Worm (Caenorhabditis elegans) whole organism, L4 larva: ENCODE measurements around the gene C35C5.9.

Experiments
- F26F4.8 ChIP-seq: fragments of 200-800 bp; sonication (Bioruptor generic); conservative IDR thresholded peaks from 2 replicates; pipeline ENCODE4 v1.3.6; 2022; ENCODE audit warnings: missing genetic modification characterization, missing compliant biosample characterization
- Y105C5A.15 ChIP-seq: fragments of 200-800 bp; sonication (Bioruptor generic); IDR thresholded peaks from 2 replicates; pipeline ENCODE4 v1.3.6; 2022; ENCODE audit warnings: missing genetic modification characterization, missing compliant biosample characterization
- Y5F2A.4 ChIP-seq: fragments of 200-800 bp; sonication (Bioruptor generic); optimal IDR thresholded peaks from 2 replicates; lab custom pipeline; 2018; ENCODE audit warnings: mild to moderate bottlenecking, missing genetic modification characterization, missing compliant biosample characterization
- Y75B8A.6 ChIP-seq: fragments of 200-800 bp; sonication (Bioruptor generic); IDR thresholded peaks from 2 replicates; pipeline ENCODE4 v1.3.6; 2022; ENCODE audit warnings: missing genetic modification reagents, missing genetic modification characterization, missing compliant biosample characterization
- aha-1 ChIP-seq: fragments of 150-350 bp; peaks from one replicate; lab custom pipeline; 2014; ENCODE audit warnings: missing biosample characterization, missing genetic modification characterization
- ceh-32 ChIP-seq: sonication (generic microtip); optimal IDR thresholded peaks from 2 replicates; lab custom pipeline; 2016; ENCODE audit warnings: mild to moderate bottlenecking, missing genetic modification characterization, missing compliant biosample characterization; ENCODE audit not compliant: poor library complexity
- cey-2 ChIP-seq: sonication (generic microtip); optimal IDR thresholded peaks from 3 replicates; lab custom pipeline; 2017; ENCODE audit warnings: missing genetic modification characterization, mild to moderate bottlenecking, missing compliant biosample characterization, antibody characterized with exemption, borderline replicate concordance; ENCODE audit not compliant: insufficient read depth
- daf-16 ChIP-seq, 3 experiments: sonication (generic microtip); optimal IDR thresholded peaks; 2 replicates each; lab custom pipeline; 2016 to 2017; ENCODE audit warnings: missing genetic modification characterization in 3 of 3, missing genetic modification reagents in 3 of 3, mild to moderate bottlenecking in 2 of 3, missing compliant biosample characterization in 2 of 3, missing biosample characterization in 1 of 3, moderate library complexity in 1 of 3
- dmd-6 ChIP-seq: fragments of 200-800 bp; sonication (Bioruptor generic); IDR thresholded peaks from 2 replicates; pipeline ENCODE4 v1.3.6; 2022; ENCODE audit warnings: missing genetic modification reagents, missing genetic modification characterization, missing compliant biosample characterization
- dmd-8 ChIP-seq: fragments of 200-800 bp; sonication (Bioruptor generic); IDR thresholded peaks from 2 replicates; pipeline ENCODE4 v1.3.6; 2022; ENCODE audit warnings: missing genetic modification characterization, missing compliant biosample characterization
- dpl-1 ChIP-seq: fragments of 150-350 bp; optimal IDR thresholded peaks from 2 replicates; lab custom pipeline; 2014; ENCODE audit warnings: missing biosample characterization, missing genetic modification reagents, missing genetic modification characterization
- duxl-1 ChIP-seq: sonication (generic microtip); optimal IDR thresholded peaks from 2 replicates; lab custom pipeline; 2016; ENCODE audit warnings: mild to moderate bottlenecking, missing genetic modification characterization, moderate library complexity, missing compliant biosample characterization; ENCODE audit not compliant: poor library complexity
- dve-1 ChIP-seq: sonication (generic microtip); optimal IDR thresholded peaks from 2 replicates; lab custom pipeline; 2017; ENCODE audit warnings: antibody characterized with exemption, mild to moderate bottlenecking, missing genetic modification characterization, missing compliant biosample characterization; ENCODE audit not compliant: insufficient read depth
- egl-27 ChIP-seq: sonication (generic microtip); optimal IDR thresholded peaks from 3 replicates; lab custom pipeline; 2017; ENCODE audit warnings: missing biosample characterization, missing genetic modification reagents, missing genetic modification characterization
- fkh-10 ChIP-seq: fragments of 150-350 bp; optimal IDR thresholded peaks from 2 replicates; lab custom pipeline; 2014; ENCODE audit warnings: missing biosample characterization, missing genetic modification reagents, missing genetic modification characterization
- hif-1 ChIP-seq, 2 experiments: sonication (generic microtip); optimal IDR thresholded peaks; 2 replicates each; lab custom pipeline; 2016 to 2017; ENCODE audit warnings: missing compliant biosample characterization in 2 of 2, missing genetic modification characterization in 2 of 2, missing genetic modification reagents in 2 of 2, missing genotype in 2 of 2, mild to moderate bottlenecking in 1 of 2
- hlh-11 ChIP-seq: fragments of 200-800 bp; sonication (Bioruptor generic); optimal IDR thresholded peaks from 2 replicates; lab custom pipeline; 2018; ENCODE audit warnings: mild to moderate bottlenecking, missing genetic modification characterization, missing compliant biosample characterization
- hlh-30 ChIP-seq: sonication (generic microtip); optimal IDR thresholded peaks from 2 replicates; lab custom pipeline; 2017; ENCODE audit warnings: antibody characterized with exemption, mild to moderate bottlenecking, missing genetic modification characterization, missing compliant biosample characterization; ENCODE audit not compliant: insufficient read depth
- hmg-1.1 ChIP-seq: fragments of 200-800 bp; sonication (Bioruptor generic); IDR thresholded peaks from 2 replicates; pipeline ENCODE4 v1.3.6; 2022; ENCODE audit warnings: missing genetic modification reagents, missing genetic modification characterization, missing compliant biosample characterization
- lim-7 ChIP-seq: fragments of 200-800 bp; sonication (Bioruptor generic); IDR thresholded peaks from 2 replicates; pipeline ENCODE4 v1.3.6; 2022; ENCODE audit warnings: missing genetic modification characterization, missing compliant biosample characterization
- lin-1 ChIP-seq: fragments of 200-800 bp; sonication (Bioruptor generic); IDR thresholded peaks from 2 replicates; pipeline ENCODE4 v1.3.6; 2022; ENCODE audit warnings: missing genetic modification reagents, missing genetic modification characterization, missing compliant biosample characterization
- lin-13 ChIP-seq: fragments of 150-350 bp; optimal IDR thresholded peaks from 2 replicates; lab custom pipeline; 2014; ENCODE audit warnings: missing biosample characterization, missing genetic modification reagents, missing genetic modification characterization
- lin-15B ChIP-seq: fragments of 150-350 bp; sonication (generic microtip); optimal IDR thresholded peaks from 3 replicates; lab custom pipeline; 2014; ENCODE audit warnings: missing biosample characterization, missing genetic modification characterization
- lin-38 ChIP-seq: fragments of 200-800 bp; sonication (Bioruptor generic); IDR thresholded peaks from 2 replicates; pipeline ENCODE4 v1.3.6; 2022; ENCODE audit warnings: missing genetic modification reagents, missing genetic modification characterization, missing compliant biosample characterization
- lin-39 ChIP-seq: fragments of 150-350 bp; optimal IDR thresholded peaks from 2 replicates; lab custom pipeline; 2014; ENCODE audit warnings: missing biosample characterization, missing genetic modification reagents, missing genetic modification characterization
- lsy-2 ChIP-seq, 2 experiments: fragments of 150-350 bp in 1 of 2; sonication (generic microtip) in 1 of 2; optimal IDR thresholded peaks; 2 replicates each; lab custom pipeline; 2014 to 2017; ENCODE audit warnings: missing biosample characterization in 2 of 2, missing genetic modification characterization in 2 of 2
- madf-5 ChIP-seq, 2 experiments: fragments of 200-800 bp; sonication (Bioruptor generic); IDR thresholded peaks; 2 replicates each; pipeline ENCODE4 v1.3.6; 2022; ENCODE audit warnings: missing compliant biosample characterization in 2 of 2, missing genetic modification characterization in 2 of 2
- madf-9 ChIP-seq: fragments of 200-800 bp; sonication (Bioruptor generic); conservative IDR thresholded peaks from 2 replicates; pipeline ENCODE4 v1.3.6; 2022; ENCODE audit warnings: missing genetic modification reagents, missing genetic modification characterization, missing compliant biosample characterization
- mdl-1 ChIP-seq, 2 experiments: fragments of 150-350 bp in 1 of 2; sonication (generic microtip) in 1 of 2; optimal IDR thresholded peaks; 2 replicates each; lab custom pipeline; 2014 to 2017; ENCODE audit warnings: missing biosample characterization in 2 of 2, missing genetic modification characterization in 2 of 2
- mep-1 ChIP-seq: fragments of 150-350 bp; sonication (generic microtip); optimal IDR thresholded peaks from 3 replicates; lab custom pipeline; 2014; ENCODE audit warnings: missing biosample characterization, missing genetic modification characterization
- mes-2 ChIP-seq: sonication (generic microtip); optimal IDR thresholded peaks from 2 replicates; lab custom pipeline; 2016; ENCODE audit warnings: missing genotype, mild to moderate bottlenecking, missing genetic modification characterization, missing compliant biosample characterization; ENCODE audit not compliant: poor library complexity, severe bottlenecking
- mxl-3 ChIP-seq: fragments of 200-800 bp; sonication (Bioruptor generic); optimal IDR thresholded peaks from 2 replicates; lab custom pipeline; 2018; ENCODE audit warnings: mild to moderate bottlenecking, missing genetic modification characterization, missing compliant biosample characterization
- nhr-28 ChIP-seq: fragments of 150-350 bp; optimal IDR thresholded peaks from 2 replicates; lab custom pipeline; 2014; ENCODE audit warnings: missing biosample characterization, missing genetic modification characterization
- nhr-41 ChIP-seq: fragments of 200-800 bp; sonication (Bioruptor generic); IDR thresholded peaks from 2 replicates; pipeline ENCODE4 v1.3.6; 2022; ENCODE audit warnings: missing genetic modification reagents, missing genetic modification characterization, missing compliant biosample characterization
- nhr-48 ChIP-seq: sonication (generic microtip); optimal IDR thresholded peaks from 2 replicates; lab custom pipeline; 2016; ENCODE audit warnings: mild to moderate bottlenecking, missing genetic modification characterization, missing compliant biosample characterization
- nhr-6 ChIP-seq: fragments of 150-350 bp; optimal IDR thresholded peaks from 2 replicates; lab custom pipeline; 2014; ENCODE audit warnings: missing biosample characterization, missing genetic modification characterization
- rbr-2 ChIP-seq: sonication (generic microtip); optimal IDR thresholded peaks from 2 replicates; lab custom pipeline; 2016; ENCODE audit warnings: missing genotype, missing genetic modification characterization, missing compliant biosample characterization
- sdz-12 ChIP-seq: fragments of 200-800 bp; sonication (Bioruptor generic); optimal IDR thresholded peaks from 2 replicates; lab custom pipeline; 2018; ENCODE audit warnings: mild to moderate bottlenecking, missing genetic modification characterization, missing compliant biosample characterization
- skn-1 ChIP-seq: fragments of 150-350 bp; optimal IDR thresholded peaks from 2 replicates; lab custom pipeline; 2014; ENCODE audit warnings: missing biosample characterization, missing genetic modification characterization
- snpc-4 ChIP-seq: fragments of 150-350 bp; optimal IDR thresholded peaks from 2 replicates; lab custom pipeline; 2014; ENCODE audit warnings: missing biosample characterization, missing genetic modification characterization
- unc-62 ChIP-seq, 3 experiments: fragments of 150-350 bp in 1 of 3; sonication (generic microtip); optimal IDR thresholded peaks in 2 of 3; peaks in 1 of 3; 1 replicate in 1 of 3; 2 replicates in 2 of 3; lab custom pipeline; 2014 to 2017; ENCODE audit warnings: missing biosample characterization in 3 of 3, missing genetic modification characterization in 3 of 3, missing genetic modification reagents in 3 of 3, missing genotype in 1 of 3
- zfp-3 ChIP-seq: fragments of 200-800 bp; sonication (Bioruptor generic); conservative IDR thresholded peaks from 2 replicates; pipeline ENCODE4 v1.3.6; 2022; ENCODE audit warnings: missing genetic modification reagents, missing genetic modification characterization, missing compliant biosample characterization
- ztf-7 ChIP-seq: fragments of 150-350 bp; optimal IDR thresholded peaks from 2 replicates; lab custom pipeline; 2014; ENCODE audit warnings: missing biosample characterization, missing genetic modification characterization

C35C5.9 gene

DNA sequence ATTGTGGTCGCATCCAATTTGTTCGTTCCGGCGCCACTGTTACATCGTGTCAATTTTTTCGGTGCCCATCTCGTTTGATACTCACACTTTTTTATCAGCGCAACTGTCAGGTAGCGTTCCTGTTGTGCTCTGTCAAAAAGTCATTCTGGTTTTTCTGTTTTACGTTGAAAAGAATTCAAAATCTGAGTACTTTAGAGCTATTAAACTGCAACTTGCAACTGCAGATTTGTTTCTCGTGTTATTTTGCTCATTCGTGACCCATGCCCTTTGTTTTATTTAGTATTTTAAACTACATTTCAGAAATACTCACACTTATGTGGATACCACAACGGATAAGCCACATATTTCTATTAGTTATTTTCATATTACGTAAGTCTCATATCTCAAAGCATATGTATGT is 24.2 kb downstream of the C35C5.9 start, which contains the start of gene lev-8:
TSS of gene lev-8 (plus strand) at position 301 of the 400 bp plus-strand sequence.
- TF ChIP-seq lin-39 (tag; lab: Kevin White, UChicago) (no peak), Y105C5A.15 (GFP tag; lab: Robert Waterston, UW) (no peak), mep-1 (tag; lab: Kevin White, UChicago) (no peak), madf-9 (GFP tag; lab: Robert Waterston, UW) (no peak), egl-27 (no peak), fkh-10 (GFP tag; lab: Kevin White, UChicago) (no peak), dve-1 (tag; lab: Kevin White, UChicago) (no peak), F26F4.8 (GFP tag; lab: Robert Waterston, UW) (no peak), dmd-8 (GFP tag; lab: Robert Waterston, UW) (no peak), lin-15B (tag; lab: Kevin White, UChicago) (no peak), lim-7 (GFP tag; lab: Robert Waterston, UW) (no peak), snpc-4 (tag; lab: Kevin White, UChicago) (no peak), ztf-7 (tag; lab: Kevin White, UChicago) (no peak)

DNA sequence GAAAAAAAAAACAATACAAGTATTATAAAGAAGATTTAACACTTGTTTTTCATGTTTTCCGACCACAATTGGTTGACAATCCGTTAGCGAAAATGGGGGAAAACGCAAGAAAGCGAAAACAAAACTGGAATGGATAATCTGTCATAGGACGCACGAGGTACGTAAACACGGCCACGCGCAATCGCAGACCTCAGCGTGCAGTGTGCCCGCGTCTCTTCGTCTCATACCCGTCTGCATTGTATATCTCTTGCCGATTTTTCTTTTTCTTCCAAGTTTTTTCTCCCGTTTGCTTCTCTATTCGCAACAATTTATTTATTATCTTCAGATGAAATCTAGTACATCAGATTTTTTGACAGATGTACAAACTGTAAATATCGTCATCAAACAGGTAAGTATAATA is 27.3 kb downstream of the C35C5.9 start, which contains the start of gene trpp-9:
TSS of gene trpp-9 (plus strand) at position 261 of the 400 bp plus-strand sequence.
- TF ChIP-seq madf-5 (GFP tag; IDR thresholded peaks at IDR 0.05; lab: Robert Waterston, UW) (no peak), skn-1 (tag; lab: Kevin White, UChicago) (no peak), nhr-28 (peak; percentile 71), hmg-1.1 (GFP tag; lab: Robert Waterston, UW) (peak; percentile 75), duxl-1 (tag; lab: Kevin White, UChicago) (peak; percentile 16), sdz-12 (GFP tag; lab: Kevin White, UChicago) (no peak), Y75B8A.6 (no peak), nhr-6 (tag; lab: Kevin White, UChicago) (peak; percentile 23), hlh-30 (tag; lab: Kevin White, UChicago) (peak; percentile 97), dmd-6 (GFP tag; lab: Robert Waterston, UW) (peak; percentile 50; the same call in 1 of the 2 replicates), ceh-32 (tag; lab: Kevin White, UChicago) (no peak), mep-1 (tag; lab: Kevin White, UChicago) (peak; percentile 77), mxl-3 (GFP tag; lab: Kevin White, UChicago) (peak; percentile 76), cey-2 (tag; lab: Kevin White, UChicago) (peak; percentile 22), unc-62 (GFP tag; optimal IDR thresholded peaks at IDR 0.05 in 1 of 2; lab: Kevin White, UChicago) (peak in 1 of 2 experiments; percentile 96), unc-62 (tag; optimal IDR thresholded peaks at IDR 0.05; lab: Kevin White, UChicago) (no peak), aha-1 (tag; lab: Kevin White, UChicago) (peak; percentile 91), lsy-2 (tag; optimal IDR thresholded peaks at IDR 0.05; lab: Kevin White, UChicago) (peak in 1 of 2 experiments; percentile 55), ztf-7 (tag; lab: Kevin White, UChicago) (peak; percentile 27), rbr-2 (tag; lab: Kevin White, UChicago) (peak; percentile 15), lin-13 (no peak), dpl-1 (GFP tag; lab: Kevin White, UChicago) (peak; percentile 17), mdl-1 (tag; optimal IDR thresholded peaks at IDR 0.05; lab: Kevin White, UChicago) (peak; percentile 77 to 89), daf-16 (GFP tag; optimal IDR thresholded peaks at IDR 0.05; lab: Kevin White, UChicago) (peak in 1 of 2 experiments; percentile 7), daf-16 (tag; optimal IDR thresholded peaks at IDR 0.05; lab: Kevin White, UChicago) (no peak), dve-1 (tag; lab: Kevin White, UChicago) (peak; percentile 47), lin-38 (no peak), lin-1 (no peak), nhr-48 (tag; lab: Kevin White, UChicago) (peak; percentile 14), zfp-3 (no peak), hif-1 (tag; optimal IDR thresholded peaks at IDR 0.05; lab: Kevin White, UChicago) (peak in 1 of 2 experiments; percentile 31), hlh-11 (tag; lab: Kevin White, UChicago) (peak; percentile 71), nhr-41 (GFP tag; lab: Robert Waterston, UW) (no peak), mes-2 (tag; lab: Kevin White, UChicago) (peak; percentile 55), Y5F2A.4 (no peak)
